Worm (Caenorhabditis elegans) whole organism, young adult: ENCODE results near the gene brf-1.

Source experiments
- attf-3 ChIP-seq: fragments of 200-800 bp; sonication (Bioruptor generic); conservative IDR thresholded peaks from 2 replicates; pipeline ENCODE4 v1.3.6; 2022; ENCODE audit warnings: missing genetic modification reagents, missing genetic modification characterization, missing compliant biosample characterization
- dpff-1 ChIP-seq: sonication (generic microtip); optimal IDR thresholded peaks from 2 replicates; lab custom pipeline; 2017; ENCODE audit warnings: mild to moderate bottlenecking, missing genetic modification characterization, missing compliant biosample characterization
- lin-35 ChIP-seq, 3 experiments: fragments of 150-350 bp in 2 of 3; sonication (generic microtip) in 1 of 3; optimal IDR thresholded peaks; 2 replicates each; lab custom pipeline; 2014 to 2018; ENCODE audit warnings: missing biosample characterization in 3 of 3, missing genetic modification characterization in 3 of 3, missing genetic modification reagents in 3 of 3
- ztf-22 ChIP-seq: fragments of 200-800 bp; sonication (Bioruptor generic); optimal IDR thresholded peaks from 2 replicates; lab custom pipeline; 2018; ENCODE audit warnings: mild to moderate bottlenecking, missing genetic modification characterization, moderate library complexity, missing compliant biosample characterization

DNA sequence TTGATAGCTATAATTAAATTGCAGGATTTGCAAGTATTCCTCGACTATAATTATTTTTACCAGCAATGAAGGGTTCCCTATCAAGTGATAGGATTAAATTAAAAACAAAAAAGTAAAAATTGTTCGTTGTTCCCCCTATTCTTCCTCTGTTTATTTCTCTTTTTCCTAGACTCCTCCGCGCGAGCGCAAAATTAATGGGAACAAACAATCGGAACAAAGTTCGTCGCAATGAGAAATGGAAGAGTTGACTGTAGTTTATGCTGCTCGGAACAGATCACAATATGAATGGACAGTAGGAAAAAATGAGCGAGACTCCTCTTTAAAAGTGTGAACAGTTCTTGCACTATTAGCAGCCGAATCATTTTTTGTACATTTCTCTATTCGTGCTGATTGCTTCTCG, 35.0 kb downstream of the brf-1 start:
- TF ChIP-seq ztf-22 (no peak), attf-3 (no peak), lin-35 (GFP tag; optimal IDR thresholded peaks at IDR 0.05; lab: Kevin White, UChicago) (no peak), dpff-1 (tag; lab: Kevin White, UChicago) (no peak)
